Worm (Caenorhabditis elegans): ENCODE measurements around the gene mab-3.
A peak's percentile ranks its signal among the peaks of the same experiment; 100 is the strongest.

mab-3 gene

DNA sequence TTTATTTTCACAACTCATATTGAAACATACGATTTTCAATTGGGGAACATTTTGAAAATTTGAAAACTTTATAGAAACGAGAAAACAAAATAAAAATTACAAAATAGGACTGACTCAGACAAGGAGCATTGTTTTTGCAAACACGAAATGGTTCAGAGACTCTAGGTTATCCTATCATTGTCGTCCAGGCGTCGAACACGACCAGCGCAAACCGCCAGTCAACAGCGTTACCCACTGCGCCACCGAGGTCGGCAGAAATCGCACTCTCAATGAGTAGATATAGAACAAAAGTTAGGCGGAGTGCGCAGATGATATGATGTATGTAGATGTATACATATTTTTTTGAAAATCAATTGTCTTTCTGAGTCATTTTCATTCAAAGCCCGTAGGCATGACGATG, 42.7 kb downstream of the mab-3 start:
- peak; percentile 82 for TF ChIP-seq sma-3 (GFP tag; optimal IDR thresholded peaks at IDR 0.05)
- no peak for TF ChIP-seq skn-1 (tag; optimal IDR thresholded peaks at IDR 0.05)
- peak; percentile 52 for TF ChIP-seq lin-13 (GFP tag; optimal IDR thresholded peaks at IDR 0.05)
- no peak for TF ChIP-seq ceh-16 (tag; optimal IDR thresholded peaks at IDR 0.05)
- no peak for TF ChIP-seq nhr-12 (tag; optimal IDR thresholded peaks at IDR 0.05)
- peak; percentile 60 for TF ChIP-seq Y55F3AM.14 (GFP tag; optimal IDR thresholded peaks at IDR 0.05)
- TF ChIP-seq alr-1 (tag; optimal IDR thresholded peaks at IDR 0.05), result no peak
- peak; percentile 67 for TF ChIP-seq nhr-21 (tag; optimal IDR thresholded peaks at IDR 0.05)
- TF ChIP-seq lin-11 (tag; optimal IDR thresholded peaks at IDR 0.05), result peak; percentile 76
- TF ChIP-seq gmeb-1 (tag; optimal IDR thresholded peaks at IDR 0.05), result peak; percentile 45
- peak; percentile 41 for TF ChIP-seq unc-55 (GFP tag; optimal IDR thresholded peaks at IDR 0.05)
- TF ChIP-seq zag-1 (tag; optimal IDR thresholded peaks at IDR 0.05), result no peak
- TF ChIP-seq nhr-10 (tag; optimal IDR thresholded peaks at IDR 0.05), result no peak
- TF ChIP-seq R02D3.7 (tag; optimal IDR thresholded peaks at IDR 0.05), result peak; percentile 3
- no peak for TF ChIP-seq elt-1 (tag; optimal IDR thresholded peaks at IDR 0.05)
- no peak for TF ChIP-seq dmd-4 (tag; optimal IDR thresholded peaks at IDR 0.05)
- TF ChIP-seq aly-2 (tag; optimal IDR thresholded peaks at IDR 0.05), result no peak
- no peak for TF ChIP-seq ztf-11 (tag; optimal IDR thresholded peaks at IDR 0.05)
- no peak for TF ChIP-seq peb-1 (tag; optimal IDR thresholded peaks at IDR 0.05)
- TF ChIP-seq nhr-6 (tag; optimal IDR thresholded peaks at IDR 0.05), result no peak
- TF ChIP-seq unc-39 (tag; optimal IDR thresholded peaks at IDR 0.05), result no peak
- peak; percentile 43 for TF ChIP-seq nhr-129 (tag; optimal IDR thresholded peaks at IDR 0.05)
- TF ChIP-seq mbf-1 (tag; optimal IDR thresholded peaks at IDR 0.05), result no peak
- TF ChIP-seq nhr-237 (tag; optimal IDR thresholded peaks at IDR 0.05), result no peak
- TF ChIP-seq ZK546.5 (tag; optimal IDR thresholded peaks at IDR 0.05), result no peak
- no peak for TF ChIP-seq unc-62 (GFP tag; optimal IDR thresholded peaks at IDR 0.05)
- peak; percentile 59 for TF ChIP-seq crh-2 (tag; optimal IDR thresholded peaks at IDR 0.05)
- no peak for TF ChIP-seq ceh-82 (tag; optimal IDR thresholded peaks at IDR 0.05)
- TF ChIP-seq egl-27 (tag; optimal IDR thresholded peaks at IDR 0.05), result no peak
- peak; percentile 4 for TF ChIP-seq C34F6.9 (tag; optimal IDR thresholded peaks at IDR 0.05)
- no peak for TF ChIP-seq ama-1 (optimal IDR thresholded peaks at IDR 0.05)
- no peak for TF ChIP-seq lin-39 (tag; optimal IDR thresholded peaks at IDR 0.05)
- peak; percentile 74 for TF ChIP-seq sma-9 (GFP tag; optimal IDR thresholded peaks at IDR 0.05)
- TF ChIP-seq sma-9 (tag; optimal IDR thresholded peaks at IDR 0.05), result no peak
- no peak for TF ChIP-seq blmp-1 (tag; optimal IDR thresholded peaks at IDR 0.05; ENCODE audit: insufficient read depth)
- TF ChIP-seq ztf-1 (GFP tag; conservative IDR thresholded peaks at IDR 0.05), result no peak
- peak; percentile 32 to 43 for TF ChIP-seq lsy-2 (tag; optimal IDR thresholded peaks at IDR 0.05)
- peak; percentile 29 for TF ChIP-seq snpc-4 (tag; optimal IDR thresholded peaks at IDR 0.05)
- peak; percentile 27 for TF ChIP-seq mab-5 (tag; optimal IDR thresholded peaks at IDR 0.05)
- TF ChIP-seq F13H6.1 (tag; optimal IDR thresholded peaks at IDR 0.05), result peak; percentile 49
- no peak for TF ChIP-seq nhr-23 (tag; optimal IDR thresholded peaks at IDR 0.05)
- TF ChIP-seq nhr-25 (tag; optimal IDR thresholded peaks at IDR 0.05), result peak; percentile 6
- TF ChIP-seq nhr-77 (tag; optimal IDR thresholded peaks at IDR 0.05), result no peak
- TF ChIP-seq fos-1 (tag; optimal IDR thresholded peaks at IDR 0.05), result peak; percentile 52
- TF ChIP-seq ztf-4 (tag; optimal IDR thresholded peaks at IDR 0.05), result no peak
- TF ChIP-seq nhr-11 (tag; optimal IDR thresholded peaks at IDR 0.05), result no peak
- TF ChIP-seq elt-3 (tag; optimal IDR thresholded peaks at IDR 0.05), result no peak
- no peak for TF ChIP-seq mdl-1 (tag; optimal IDR thresholded peaks at IDR 0.05)
- TF ChIP-seq sem-4 (tag; optimal IDR thresholded peaks at IDR 0.05), result peak; percentile 47

Measured in whole organism, L2 larva.